Worm (Caenorhabditis elegans) whole organism, midembryonic: Measurements from ENCODE around the gene sdz-5.

Experiments used
- cog-1 ChIP-seq: sonication (generic microtip); optimal IDR thresholded peaks from 2 replicates; lab custom pipeline; 2016; ENCODE audit warnings: missing genetic modification characterization, missing compliant biosample characterization
- med-1 ChIP-seq: sonication (generic microtip); optimal IDR thresholded peaks from 2 replicates; lab custom pipeline; 2017; ENCODE audit warnings: missing genetic modification characterization, mild to moderate bottlenecking, missing compliant biosample characterization, antibody characterized with exemption, missing genetic modification reagents; ENCODE audit not compliant: insufficient read depth
- tab-1 ChIP-seq: fragments of 200-800 bp; sonication (Bioruptor generic); IDR thresholded peaks from 2 replicates; pipeline ENCODE4 v1.3.6; 2022; ENCODE audit warnings: missing genetic modification characterization, missing compliant biosample characterization
- ztf-23 ChIP-seq: fragments of 200-800 bp; sonication (Bioruptor generic); IDR thresholded peaks from 2 replicates; pipeline ENCODE4 v1.3.6; 2022; ENCODE audit warnings: missing genetic modification reagents, missing genetic modification characterization, missing compliant biosample characterization
- ztf-29 ChIP-seq: fragments of 200-800 bp; sonication (Bioruptor generic); IDR thresholded peaks from 2 replicates; pipeline ENCODE4 v1.3.6; 2022; ENCODE audit warnings: missing genetic modification reagents, missing genetic modification characterization, missing compliant biosample characterization

DNA sequence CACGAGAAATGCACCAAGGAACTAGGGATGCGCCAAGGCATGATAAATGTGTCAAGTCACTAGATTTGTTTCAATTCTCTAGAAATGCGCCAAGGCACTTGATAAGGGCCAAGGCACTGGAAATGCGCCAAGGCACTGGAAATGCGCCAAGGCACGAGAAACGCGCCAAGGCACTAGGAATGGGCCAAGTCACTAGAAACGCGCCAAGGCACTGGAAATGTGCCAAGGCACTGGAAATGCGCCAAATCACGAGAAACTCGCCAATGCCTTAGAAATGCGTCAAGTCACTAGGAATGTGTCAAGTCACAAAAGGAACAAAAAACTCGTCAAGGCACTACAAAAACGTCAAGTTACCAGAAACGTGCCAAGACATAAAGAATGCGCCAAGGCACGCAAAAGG lies 27.8 kb downstream of the sdz-5 start:
- no peak for TF ChIP-seq med-1 (GFP tag; lab: Kevin White, UChicago)
- no peak for TF ChIP-seq ztf-23 (GFP tag; lab: Robert Waterston, UW)
- no peak for TF ChIP-seq cog-1 (tag; lab: Kevin White, UChicago)
- TF ChIP-seq tab-1 (GFP tag; lab: Robert Waterston, UW): no peak
- no peak for TF ChIP-seq ztf-29 (GFP tag; lab: Robert Waterston, UW)
